Worm (Caenorhabditis elegans): Measurements from ENCODE around the gene F47B8.8.

DNA sequence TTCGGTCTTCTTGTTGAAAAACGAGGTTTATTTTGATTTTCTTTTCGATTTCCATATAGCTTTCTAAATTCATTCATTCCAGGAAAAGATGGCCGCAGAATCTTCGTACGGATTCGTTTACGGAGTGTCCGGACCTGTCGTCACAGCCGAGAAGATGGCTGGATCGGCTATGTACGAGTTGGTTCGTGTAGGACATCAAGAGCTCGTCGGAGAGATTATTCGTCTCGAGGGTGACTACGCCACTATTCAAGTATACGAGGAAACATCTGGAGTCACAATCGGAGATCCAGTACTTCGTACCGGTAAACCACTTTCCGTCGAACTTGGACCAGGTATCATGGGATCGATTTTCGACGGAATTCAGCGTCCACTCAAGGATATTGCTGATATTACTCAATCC is 20.1 kb downstream of the F47B8.8 start, which contains the start of gene vha-13:
- TF ChIP-seq attf-3 (GFP tag; conservative IDR thresholded peaks at IDR 0.05) (no peak), unc-62 (GFP tag; optimal IDR thresholded peaks at IDR 0.05) (no peak), C17E4.6 (GFP tag; IDR thresholded peaks at IDR 0.05) (no peak), dpl-1 (GFP tag; optimal IDR thresholded peaks at IDR 0.05) (no peak), ceh-27 (GFP tag; optimal IDR thresholded peaks at IDR 0.05) (no peak), F22D6.2 (tag; optimal IDR thresholded peaks at IDR 0.05) (no peak), dox-1 (GFP tag; IDR thresholded peaks at IDR 0.05) (no peak), hrde-1 (tag; optimal IDR thresholded peaks at IDR 0.05; ENCODE audit: borderline replicate concordance) (no peak), akir-1 (GFP tag; optimal IDR thresholded peaks at IDR 0.05) (no peak), F23B12.7 (tag; optimal IDR thresholded peaks at IDR 0.05; ENCODE audit: insufficient read depth) (no peak), ceh-40 (GFP tag; IDR thresholded peaks at IDR 0.05) (no peak), ekl-4 (GFP tag; IDR thresholded peaks at IDR 0.05) (no peak), nfya-2 (GFP tag; IDR thresholded peaks at IDR 0.05) (no peak)

Measured in whole organism, young adult.